Worm (Caenorhabditis elegans) whole organism, young adult: Measurements from ENCODE around the gene Y54F10AM.15.

ENCODE experiments used
- Y53G8AR.9 ChIP-seq: fragments of 200-800 bp; sonication (Bioruptor generic); conservative IDR thresholded peaks from 2 replicates; pipeline ENCODE4 v1.3.6; 2022; ENCODE audit warnings: missing genetic modification reagents, missing genetic modification characterization, missing compliant biosample characterization
- Y67H2A.10 ChIP-seq: fragments of 200-800 bp; sonication (Bioruptor generic); conservative IDR thresholded peaks from 2 replicates; pipeline ENCODE4 v1.3.6; 2022; ENCODE audit warnings: missing genetic modification reagents, missing genetic modification characterization, missing compliant biosample characterization
- ama-1 ChIP-seq, 3 experiments: fragments of 150-350 bp in 1 of 3; sonication (generic microtip) in 2 of 3; optimal IDR thresholded peaks; 2 replicates each; lab custom pipeline; 2014 to 2018; ENCODE audit warnings: missing biosample characterization in 2 of 3, missing genetic modification characterization in 2 of 3, missing genetic modification reagents in 2 of 3
- aptf-3 ChIP-seq: fragments of 200-800 bp; sonication (Bioruptor generic); IDR thresholded peaks from 2 replicates; pipeline ENCODE4 v1.3.6; 2022; ENCODE audit warnings: missing genetic modification characterization, missing compliant biosample characterization
- bed-2 ChIP-seq: fragments of 200-800 bp; sonication (Bioruptor generic); IDR thresholded peaks from 2 replicates; pipeline ENCODE4 v1.3.6; 2022; ENCODE audit warnings: missing genetic modification reagents, missing genetic modification characterization, missing compliant biosample characterization
- ceh-91 ChIP-seq: fragments of 200-800 bp; sonication (Bioruptor generic); IDR thresholded peaks from 2 replicates; pipeline ENCODE4 v1.3.6; 2022; ENCODE audit warnings: missing genetic modification reagents, missing genetic modification characterization, missing compliant biosample characterization
- dpl-1 ChIP-seq: fragments of 150-350 bp; optimal IDR thresholded peaks from 2 replicates; lab custom pipeline; 2014; ENCODE audit warnings: missing biosample characterization, missing genetic modification reagents, missing genetic modification characterization
- efl-1 ChIP-seq: fragments of 150-350 bp; optimal IDR thresholded peaks from 2 replicates; lab custom pipeline; 2014; ENCODE audit warnings: missing biosample characterization, missing genetic modification reagents, missing genetic modification characterization
- mel-28 ChIP-seq: sonication (generic microtip); optimal IDR thresholded peaks from 2 replicates; lab custom pipeline; 2016; ENCODE audit warnings: borderline replicate concordance, mild to moderate bottlenecking, missing genetic modification characterization, missing compliant biosample characterization
- snpc-4 ChIP-seq, 5 experiments: fragments of 150-350 bp in 1 of 5; sonication (generic microtip) in 4 of 5; optimal IDR thresholded peaks; 2 replicates each; lab custom pipeline; 2014 to 2018; ENCODE audit warnings: missing genetic modification characterization in 5 of 5, missing biosample characterization in 3 of 5, antibody characterized with exemption in 2 of 5, mild to moderate bottlenecking in 2 of 5, missing compliant biosample characterization in 2 of 5, missing genotype in 2 of 5, moderate library complexity in 2 of 5, missing genetic modification reagents in 1 of 5
- unc-62 ChIP-seq: fragments of 150-350 bp; optimal IDR thresholded peaks from 2 replicates; lab custom pipeline; 2014; ENCODE audit warnings: missing biosample characterization, missing genetic modification reagents, missing genetic modification characterization

DNA sequence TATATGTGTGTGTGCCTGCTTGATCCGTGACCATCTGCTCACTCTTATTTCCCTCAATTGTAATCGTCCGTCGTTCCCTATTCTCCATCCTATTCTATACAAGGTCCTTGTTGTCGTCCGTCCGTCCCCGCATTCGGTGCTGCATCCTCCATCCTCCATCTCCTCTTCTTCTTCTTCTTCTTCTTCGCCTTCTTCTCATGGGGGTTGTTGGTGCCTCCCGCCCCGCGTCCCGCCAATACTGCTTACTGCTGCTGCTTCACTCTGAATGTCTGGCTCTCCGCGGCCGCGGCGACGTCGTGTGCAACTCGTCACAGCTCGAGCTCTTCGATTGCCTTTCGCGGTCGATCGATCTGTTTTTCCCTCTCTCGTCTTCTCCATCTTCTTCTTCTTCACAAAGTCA lies 6.6 kb upstream of the Y54F10AM.15 start:
- TF ChIP-seq bed-2 (GFP tag; lab: Robert Waterston, UW) = no peak
- TF ChIP-seq dpl-1 = no peak
- no peak for TF ChIP-seq unc-62 (GFP tag; lab: Kevin White, UChicago)
- TF ChIP-seq efl-1 (GFP tag; lab: Kevin White, UChicago) = no peak
- TF ChIP-seq Y53G8AR.9 (GFP tag; lab: Robert Waterston, UW) = no peak
- TF ChIP-seq ama-1 (optimal IDR thresholded peaks at IDR 0.05; lab: Kevin White, UChicago) = no peak
- TF ChIP-seq ama-1 (GFP tag; optimal IDR thresholded peaks at IDR 0.05; lab: Kevin White, UChicago) = no peak
- TF ChIP-seq snpc-4 (GFP tag; optimal IDR thresholded peaks at IDR 0.05; lab: Kevin White, UChicago) = no peak
- TF ChIP-seq snpc-4 (tag; optimal IDR thresholded peaks at IDR 0.05; lab: Kevin White, UChicago) = no peak
- TF ChIP-seq aptf-3 (GFP tag; lab: Robert Waterston, UW) = no peak
- TF ChIP-seq ceh-91 = no peak
- TF ChIP-seq mel-28 (tag; lab: Kevin White, UChicago) = no peak
- no peak for TF ChIP-seq Y67H2A.10 (GFP tag; lab: Robert Waterston, UW)
